Worm (Caenorhabditis elegans) whole organism, L4/young adult: Measurements from ENCODE around the gene F26G1.5.

ENCODE experiments used
- W03F9.2 ChIP-seq: fragments of 150-350 bp; optimal IDR thresholded peaks from 2 replicates; lab custom pipeline; 2014; ENCODE audit warnings: missing biosample characterization, missing genetic modification characterization
- dao-5 ChIP-seq: sonication (generic microtip); optimal IDR thresholded peaks from 2 replicates; lab custom pipeline; 2016; ENCODE audit warnings: missing genotype, missing genetic modification characterization, moderate library complexity, missing compliant biosample characterization
- him-1 ChIP-seq: sonication (generic microtip); optimal IDR thresholded peaks from 2 replicates; lab custom pipeline; 2016; ENCODE audit warnings: missing genotype, missing genetic modification reagents, missing genetic modification characterization, missing compliant biosample characterization

F26G1.5 gene

DNA sequence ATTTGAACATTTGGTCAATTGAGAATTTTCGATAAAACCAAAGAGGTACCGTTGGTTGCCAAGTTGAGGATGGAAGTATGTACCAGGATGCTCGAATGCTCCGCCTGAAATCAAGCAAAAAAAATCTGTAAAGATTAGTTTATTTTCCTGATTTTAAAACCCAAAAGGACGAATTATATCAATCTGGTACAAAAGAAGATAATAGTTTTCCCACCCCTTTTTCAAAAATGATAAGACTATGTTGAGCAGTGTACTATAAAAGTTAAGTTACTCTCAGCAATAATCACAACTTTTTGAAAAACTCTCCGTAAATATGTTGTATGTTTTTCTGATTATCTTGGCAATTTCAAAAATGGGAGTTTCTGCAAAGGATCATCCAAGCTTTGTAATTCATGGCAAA lies 12.7 kb downstream of the F26G1.5 start, which contains the start of gene F26G1.3:
Gene F26G1.3, plus strand, starts transcription at position 301 of the 400 bp plus-strand sequence.
- TF ChIP-seq W03F9.2 (tag; lab: Kevin White, UChicago) (no peak), him-1 (tag; lab: Kevin White, UChicago) (no peak), dao-5 (tag; lab: Kevin White, UChicago) (no peak)

DNA sequence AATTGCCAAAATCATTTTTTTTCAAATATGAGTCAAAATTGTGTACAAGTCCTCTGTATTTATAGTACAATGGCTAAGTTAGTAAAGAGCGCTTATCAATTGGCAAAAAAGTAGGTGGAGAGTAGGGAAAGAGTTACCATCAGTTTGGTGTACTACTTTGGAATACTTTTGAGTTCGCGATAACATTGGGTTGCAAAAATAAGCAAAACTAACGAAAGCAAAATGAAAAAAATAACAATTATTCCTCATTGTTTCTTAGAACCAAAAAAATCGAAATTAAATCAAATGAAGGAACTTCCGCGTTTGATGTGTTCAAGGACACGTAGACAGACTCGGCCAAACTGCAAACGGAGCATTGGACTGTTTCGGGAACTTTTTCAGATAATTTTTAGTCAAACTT lies 14.4 kb downstream of the F26G1.5 start, which contains the start of gene C27D9.2:
Gene C27D9.2, minus strand, starts transcription at position 101 of the 400 bp plus-strand sequence.
- no peak for TF ChIP-seq W03F9.2 (tag; lab: Kevin White, UChicago)
- TF ChIP-seq him-1 (tag; lab: Kevin White, UChicago), result no peak
- TF ChIP-seq dao-5 (tag; lab: Kevin White, UChicago), result no peak

DNA sequence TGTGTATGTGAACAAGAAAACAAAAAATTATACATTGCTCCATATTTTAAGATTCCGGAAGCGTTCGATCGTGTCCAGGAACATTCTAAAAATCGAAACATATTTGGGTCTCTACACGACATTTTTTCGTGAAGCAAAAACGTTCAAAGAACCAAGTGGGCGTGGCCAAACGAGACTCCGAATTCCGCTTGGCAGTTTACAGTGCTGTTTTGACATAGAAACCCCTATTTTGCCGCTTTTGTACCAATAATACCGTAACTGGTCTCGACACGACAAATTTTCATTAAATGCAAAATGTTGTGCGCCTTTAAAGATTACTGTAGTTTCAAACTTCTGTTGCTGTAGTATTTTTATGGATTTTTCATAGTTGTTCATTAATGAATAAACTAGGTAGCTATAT lies 15.5 kb downstream of the F26G1.5 start:
- no peak for TF ChIP-seq W03F9.2 (tag; lab: Kevin White, UChicago)
- TF ChIP-seq dao-5 (tag; lab: Kevin White, UChicago), result no peak
- no peak for TF ChIP-seq him-1 (tag; lab: Kevin White, UChicago)

DNA sequence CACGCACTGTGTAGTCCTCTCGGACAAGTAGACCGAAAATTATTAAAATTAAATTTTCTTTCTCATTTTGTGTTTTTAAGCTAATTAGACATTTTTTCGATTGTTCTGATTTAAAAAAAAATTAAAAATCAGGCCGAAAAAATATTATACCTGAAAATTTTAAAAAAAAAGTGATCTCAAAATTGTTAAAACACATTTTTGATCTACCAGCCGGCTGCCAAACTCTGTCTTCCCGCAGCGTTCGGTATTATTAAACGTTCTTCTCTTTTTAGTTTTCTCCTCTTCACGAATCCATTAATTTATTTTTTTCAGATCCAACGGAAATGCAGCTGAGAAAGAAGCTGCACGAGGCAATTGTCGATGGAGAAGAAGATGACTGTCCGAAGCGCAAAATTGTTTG lies 18.0 kb downstream of the F26G1.5 start, which contains the start of gene C27D9.1:
Gene C27D9.1, plus strand, starts transcription at position 281 of the 400 bp plus-strand sequence.
- TF ChIP-seq W03F9.2 (tag; lab: Kevin White, UChicago) (no peak), dao-5 (tag; lab: Kevin White, UChicago) (no peak), him-1 (tag; lab: Kevin White, UChicago) (no peak)

DNA sequence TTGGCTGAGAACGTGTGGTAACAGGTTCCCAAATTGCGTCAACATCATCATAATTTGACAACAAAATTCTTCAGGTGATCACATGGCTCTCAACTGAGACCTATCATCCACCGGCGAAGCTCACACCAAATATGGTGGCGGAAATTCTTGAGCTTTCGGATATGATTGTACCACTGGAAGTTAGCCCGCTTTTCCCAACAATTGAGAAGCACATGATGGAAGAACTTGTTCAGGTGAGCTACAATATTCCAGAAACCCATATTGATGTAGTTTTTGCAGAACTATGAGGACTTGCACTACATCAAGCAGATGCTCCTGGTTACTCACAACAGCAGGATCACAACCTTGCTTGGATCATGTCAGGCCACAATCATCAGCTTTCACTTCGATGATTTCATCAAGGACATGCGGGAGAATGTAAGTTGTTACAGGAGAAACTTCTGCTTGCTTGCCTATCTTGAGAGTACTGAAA lies 18.9 kb downstream of the F26G1.5 start, which contains the start of gene F41C3.1:
Gene F41C3.1, plus strand, starts transcription at position 51 of the 472 bp plus-strand sequence.
- TF ChIP-seq dao-5 (tag; lab: Kevin White, UChicago), result no peak
- TF ChIP-seq him-1 (tag; lab: Kevin White, UChicago), result no peak
- no peak for TF ChIP-seq W03F9.2 (tag; lab: Kevin White, UChicago)

DNA sequence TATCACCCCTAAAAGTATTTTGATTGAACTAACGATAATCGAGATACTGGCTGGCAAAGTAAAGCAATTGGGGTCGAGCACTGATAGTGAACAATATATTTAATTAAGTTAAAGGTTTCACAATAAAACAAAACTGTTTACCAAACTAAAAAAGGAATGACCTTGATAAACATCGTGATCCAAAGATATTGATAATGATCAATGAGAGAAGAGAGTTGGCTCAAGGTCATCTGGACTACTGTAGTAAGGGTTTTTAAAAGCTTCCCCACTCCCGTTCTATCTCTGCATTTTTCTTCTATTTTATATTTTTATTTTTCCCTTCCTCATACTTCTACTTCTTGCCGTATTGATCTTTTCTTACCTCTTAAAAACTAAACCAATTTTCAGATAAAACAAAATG lies 21.6 kb downstream of the F26G1.5 start, which contains the start of gene F41C3.2:
Gene F41C3.2, plus strand, starts transcription at position 388 of the 400 bp plus-strand sequence.
- TF ChIP-seq W03F9.2 (tag; lab: Kevin White, UChicago) (no peak), him-1 (tag; lab: Kevin White, UChicago) (no peak)

DNA sequence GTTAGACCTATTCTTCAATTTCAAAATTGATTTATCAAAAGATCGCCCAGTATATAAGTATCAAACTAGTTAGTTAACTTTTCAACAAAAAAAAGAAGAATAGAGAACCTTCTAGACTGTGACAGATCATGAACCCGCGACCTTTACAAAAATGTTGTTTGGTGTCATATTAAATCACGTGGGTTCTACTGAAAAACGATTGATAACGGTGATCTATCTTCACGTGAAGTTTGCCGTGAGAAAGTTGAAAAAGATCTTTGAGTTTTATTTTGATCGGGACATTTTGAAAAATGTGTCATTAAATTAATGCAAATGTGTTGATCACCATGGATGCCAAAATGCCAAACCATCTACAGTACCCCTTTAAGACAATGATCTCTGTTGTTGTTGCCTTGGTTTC lies 22.8 kb downstream of the F26G1.5 start:
- TF ChIP-seq him-1 (tag; lab: Kevin White, UChicago), result no peak
- TF ChIP-seq W03F9.2 (tag; lab: Kevin White, UChicago), result no peak
- no peak for TF ChIP-seq dao-5 (tag; lab: Kevin White, UChicago)

DNA sequence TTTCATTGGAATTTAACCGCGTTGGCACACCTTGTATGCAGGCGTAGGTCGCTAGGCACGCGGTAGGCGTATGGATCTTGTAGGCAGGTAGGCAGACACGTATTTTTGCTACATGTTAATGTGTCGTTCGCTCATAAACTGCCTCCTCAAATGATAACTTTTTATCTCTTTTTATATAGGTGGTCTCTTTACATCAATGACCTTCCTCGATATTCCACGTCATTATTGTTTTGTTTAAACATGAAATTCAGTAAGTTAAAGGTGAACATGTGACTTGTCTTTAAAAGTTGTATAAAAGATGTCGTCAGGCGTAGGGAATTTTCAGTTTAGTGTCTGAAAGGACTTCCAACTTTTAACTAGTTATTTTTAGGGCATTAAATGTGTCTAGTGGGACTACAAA lies 23.5 kb downstream of the F26G1.5 start:
- TF ChIP-seq him-1 (tag; lab: Kevin White, UChicago), result no peak
- TF ChIP-seq dao-5 (tag; lab: Kevin White, UChicago), result no peak
- TF ChIP-seq W03F9.2 (tag; lab: Kevin White, UChicago), result no peak

DNA sequence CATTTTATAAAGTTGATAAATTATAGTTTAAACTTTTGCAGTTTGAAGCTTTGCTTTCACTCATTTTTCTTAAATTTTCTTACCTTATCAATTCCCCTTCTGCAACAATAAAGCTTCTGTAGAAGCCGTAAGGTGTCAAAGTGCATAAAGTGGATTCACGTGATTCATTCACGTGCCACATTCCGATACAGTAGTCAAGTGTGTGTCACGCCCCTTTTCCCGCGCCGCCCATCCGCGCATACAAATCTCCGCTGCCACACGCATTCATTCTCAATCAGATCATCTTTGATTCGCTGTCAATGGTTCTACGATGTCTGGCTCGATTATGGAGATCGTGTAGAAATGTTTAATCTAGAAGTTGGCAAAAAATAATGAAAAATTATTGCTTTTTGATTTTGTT lies 24.1 kb downstream of the F26G1.5 start:
- no peak for TF ChIP-seq him-1 (tag; lab: Kevin White, UChicago)
- no peak for TF ChIP-seq dao-5 (tag; lab: Kevin White, UChicago)
- TF ChIP-seq W03F9.2 (tag; lab: Kevin White, UChicago), result no peak

DNA sequence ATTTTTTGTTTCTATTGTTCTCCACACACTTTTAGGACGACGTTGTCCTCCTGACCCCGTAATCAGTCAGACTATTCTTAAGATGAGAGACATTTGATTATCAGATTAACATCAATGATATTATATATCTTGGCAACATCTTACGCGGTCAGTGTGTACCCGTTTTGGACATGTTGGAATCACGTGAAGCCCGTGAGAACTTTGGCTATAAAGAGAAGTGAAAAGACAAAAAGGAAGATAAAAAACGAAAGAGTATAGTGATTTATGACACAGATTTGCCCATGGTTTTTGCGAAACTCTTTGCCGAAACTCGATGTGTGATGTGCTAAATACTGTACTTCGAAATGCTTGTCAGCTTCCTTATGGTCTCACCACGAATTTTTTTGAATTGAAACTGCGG lies 25.9 kb downstream of the F26G1.5 start:
- TF ChIP-seq dao-5 (tag; lab: Kevin White, UChicago), result no peak
- TF ChIP-seq W03F9.2 (tag; lab: Kevin White, UChicago), result no peak
- TF ChIP-seq him-1 (tag; lab: Kevin White, UChicago), result no peak

DNA sequence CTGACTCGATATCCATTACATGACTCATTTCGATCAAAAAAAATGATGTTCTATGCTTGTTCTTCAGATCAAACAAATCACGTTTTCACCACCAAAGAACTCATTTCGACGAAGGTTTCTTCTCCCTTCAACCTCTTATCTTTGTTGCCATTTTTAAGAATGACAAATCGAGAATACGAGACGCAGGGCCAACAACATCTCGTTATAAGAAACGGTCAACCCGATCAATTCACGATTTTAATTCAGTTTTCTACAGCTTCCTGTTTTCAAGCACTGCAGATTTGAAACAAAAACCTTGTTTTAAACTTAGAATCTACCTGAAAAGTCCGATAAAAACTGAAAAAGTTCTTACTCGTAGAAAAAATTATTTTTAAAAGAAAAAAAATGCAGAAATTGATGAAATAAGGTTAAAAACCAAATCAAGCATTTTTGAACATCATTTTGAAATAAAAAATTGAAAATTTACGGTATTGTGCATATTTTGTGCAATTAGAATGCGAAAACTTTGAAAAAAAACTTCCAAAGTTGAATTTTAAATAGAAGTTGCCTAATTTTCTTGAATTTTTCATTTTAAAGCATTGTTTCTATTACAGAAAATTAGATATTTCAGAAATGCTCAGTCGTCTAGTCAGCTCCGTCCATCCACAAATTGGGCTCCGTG lies 29.5 kb downstream of the F26G1.5 start, which contains the start of gene acs-11:
Gene acs-11, plus strand, starts transcription at position 611 of the 661 bp plus-strand sequence.
- no peak for TF ChIP-seq dao-5 (tag; lab: Kevin White, UChicago)
- TF ChIP-seq him-1 (tag; lab: Kevin White, UChicago), result no peak
- no peak for TF ChIP-seq W03F9.2 (tag; lab: Kevin White, UChicago)

DNA sequence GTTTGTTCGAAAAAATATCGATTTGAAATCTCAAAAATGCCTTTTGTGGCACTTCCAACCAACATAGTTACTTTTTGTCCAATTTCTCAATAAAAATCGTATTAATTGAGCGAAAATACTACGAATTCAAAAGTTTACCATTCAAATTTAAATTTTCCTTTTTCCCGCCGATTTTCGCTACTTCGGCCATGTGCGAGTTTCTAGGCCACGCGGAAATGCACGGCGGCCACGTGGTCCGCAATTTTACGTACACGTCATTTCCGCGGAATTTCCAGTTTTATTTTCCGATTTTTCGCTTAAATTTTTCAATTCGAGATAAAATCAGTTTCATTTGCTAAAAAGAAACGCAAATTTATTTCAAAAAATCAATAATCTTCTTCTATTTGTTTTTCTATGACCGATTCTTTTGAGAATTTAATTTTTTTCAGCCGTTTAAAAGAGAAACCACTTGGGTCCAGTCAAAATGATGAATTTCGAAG lies 31.2 kb downstream of the F26G1.5 start, which contains the start of gene eas-1:
Gene eas-1, plus strand, starts transcription at position 429 of the 479 bp plus-strand sequence.
- TF ChIP-seq W03F9.2 (tag; lab: Kevin White, UChicago) (peak; percentile 86), dao-5 (tag; lab: Kevin White, UChicago) (no peak), him-1 (tag; lab: Kevin White, UChicago) (peak; percentile 57)

DNA sequence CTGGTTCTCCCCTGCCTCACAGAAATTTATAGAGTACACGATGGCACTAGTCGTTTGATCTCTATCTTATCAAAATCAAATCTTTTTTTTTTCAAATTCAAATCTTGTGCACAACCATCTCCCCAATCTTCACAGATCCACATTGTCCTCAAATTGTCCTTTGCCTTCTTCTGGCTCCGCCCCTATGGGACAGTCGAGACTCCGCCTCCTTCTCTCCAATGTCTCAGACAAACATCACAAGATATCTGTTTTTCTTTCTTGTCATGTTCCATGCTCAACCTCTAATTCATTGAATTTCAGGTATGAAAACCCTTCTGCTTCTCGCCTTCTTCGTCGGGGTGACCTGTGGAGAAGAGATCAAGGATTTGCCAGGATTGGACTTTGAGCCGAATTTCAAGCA lies 33.8 kb downstream of the F26G1.5 start, which contains the start of gene ctsa-1.1:
Gene ctsa-1.1, plus strand, starts transcription at position 301 of the 400 bp plus-strand sequence.
- no peak for TF ChIP-seq him-1 (tag; lab: Kevin White, UChicago)
- TF ChIP-seq dao-5 (tag; lab: Kevin White, UChicago), result no peak
